Fruit fly (Drosophila melanogaster) whole organism, pupa: ENCODE measurements around the gene Elovl7.
A peak's percentile ranks its signal among the peaks of the same experiment; 100 is the strongest.

Source experiments
- CG13204 ChIP-seq: fragments of 200-800 bp; sonication (Bioruptor generic); optimal IDR thresholded peaks from 2 replicates; lab custom pipeline; 2018; ENCODE audit warnings: missing biosample characterization, mild to moderate bottlenecking, missing genetic modification characterization, moderate library complexity
- CG15710 ChIP-seq: fragments of 200-800 bp; sonication (Bioruptor generic); optimal IDR thresholded peaks from 2 replicates; lab custom pipeline; 2018; ENCODE audit warnings: missing biosample characterization, mild to moderate bottlenecking, missing genetic modification characterization, moderate library complexity
- CG17806 ChIP-seq: fragments of 200-800 bp; sonication (Bioruptor generic); optimal IDR thresholded peaks from 2 replicates; lab custom pipeline; 2018; ENCODE audit warnings: missing biosample characterization, mild to moderate bottlenecking, missing genetic modification characterization, moderate library complexity
- CG32121 ChIP-seq: fragments of 200-800 bp; sonication (Bioruptor generic); IDR thresholded peaks from 2 replicates; pipeline ENCODE4 v1.3.6; 2022; ENCODE audit warnings: missing biosample characterization, missing genetic modification characterization
- CG34367 ChIP-seq: fragments of 200-800 bp; sonication (Bioruptor generic); optimal IDR thresholded peaks from 2 replicates; lab custom pipeline; 2018; ENCODE audit warnings: missing biosample characterization, mild to moderate bottlenecking, missing genetic modification characterization
- CG9948 ChIP-seq: fragments of 200-800 bp; sonication (Bioruptor generic); optimal IDR thresholded peaks from 2 replicates; lab custom pipeline; 2018; ENCODE audit warnings: missing biosample characterization, mild to moderate bottlenecking, missing genetic modification characterization, moderate library complexity
- EcR ChIP-seq: fragments of 200-800 bp; sonication (Bioruptor generic); optimal IDR thresholded peaks from 3 replicates; lab custom pipeline; 2019; ENCODE audit warnings: missing biosample characterization, missing genetic modification characterization, mild to moderate bottlenecking, moderate library complexity, missing genetic modification reagents
- Ets98B ChIP-seq: fragments of 200-800 bp; sonication (Bioruptor generic); IDR thresholded peaks from 2 replicates; pipeline ENCODE4 v1.3.6; 2022; ENCODE audit warnings: missing biosample characterization, missing genetic modification characterization
- Pif1A ChIP-seq: fragments of 200-800 bp; sonication (Bioruptor generic); optimal IDR thresholded peaks from 3 replicates; lab custom pipeline; 2016; ENCODE audit warnings: missing biosample characterization, missing genetic modification characterization
- Pif1B ChIP-seq: fragments of 200-800 bp; sonication (Bioruptor generic); optimal IDR thresholded peaks from 3 replicates; lab custom pipeline; 2016; ENCODE audit warnings: missing biosample characterization, missing genetic modification characterization
- Snoo ChIP-seq: fragments of 200-800 bp; sonication (Bioruptor generic); optimal IDR thresholded peaks from 3 replicates; lab custom pipeline; 2017; ENCODE audit warnings: missing biosample characterization, mild to moderate bottlenecking, missing genetic modification characterization, inconsistent platforms
- fd96Ca ChIP-seq: fragments of 200-800 bp; sonication (Bioruptor generic); IDR thresholded peaks from 3 replicates; pipeline ENCODE4 v1.3.6; 2022; ENCODE audit warnings: missing biosample characterization, missing genetic modification characterization
- rn ChIP-seq: fragments of 200-800 bp; sonication (Bioruptor generic); IDR thresholded peaks from 2 replicates; pipeline ENCODE4 v1.3.6; 2022; ENCODE audit warnings: missing biosample characterization, missing genetic modification characterization

DNA sequence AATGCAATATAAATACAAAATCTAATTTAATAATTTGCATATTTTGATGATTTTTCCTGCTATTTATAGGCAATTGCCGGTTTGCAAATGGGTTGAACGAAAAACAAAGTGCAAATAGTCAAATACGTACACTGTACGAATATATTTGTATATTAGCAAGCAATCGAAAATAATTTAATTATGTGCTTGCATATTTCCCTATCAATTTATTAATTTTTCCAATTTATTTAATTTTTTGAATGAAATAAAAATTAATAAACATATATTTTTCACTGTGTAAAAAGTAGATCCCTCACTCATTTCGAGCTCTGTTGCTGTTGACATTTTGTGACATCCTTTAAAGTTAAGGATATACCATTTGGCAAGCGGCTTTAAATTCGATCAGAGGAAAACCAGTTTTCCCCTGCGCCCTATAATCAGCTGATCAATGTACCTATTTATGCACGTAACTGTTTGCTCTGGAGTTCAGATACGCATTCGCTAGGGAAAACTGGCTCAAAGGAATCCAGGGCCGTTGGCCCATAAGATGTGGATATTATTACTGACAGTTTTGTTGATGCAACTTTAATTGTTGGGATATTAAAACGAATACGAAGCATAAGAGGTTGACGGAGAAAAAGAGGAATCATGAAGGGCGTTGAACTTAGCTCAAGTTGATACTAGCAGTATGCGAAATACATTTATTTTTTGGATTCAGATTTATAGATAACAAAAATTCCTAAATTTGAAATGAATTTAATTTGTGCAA is 42.4 kb downstream of the Elovl7 start:
- TF ChIP-seq CG32121 (no peak), CG15710 (tag; lab: Kevin White, UChicago) (peak; percentile 54), Pif1A (peak; percentile 23), CG34367 (tag; lab: Kevin White, UChicago) (peak; percentile 22), rn (GFP tag; lab: Robert Waterston, UW) (no peak), CG9948 (tag; lab: Kevin White, UChicago) (peak; percentile 62), Snoo (no peak), Ets98B (GFP tag; lab: Robert Waterston, UW) (no peak), EcR (GFP tag; lab: Kevin White, UChicago) (peak; percentile 96), CG17806 (peak; percentile 68), Pif1B (GFP tag; lab: Kevin White, UChicago) (no peak), CG13204 (GFP tag; lab: Kevin White, UChicago) (no peak), fd96Ca (GFP tag; lab: Robert Waterston, UW) (no peak)
